Worm (Caenorhabditis elegans): ENCODE data around the gene cwp-5.
A peak's percentile ranks its signal among the peaks of the same experiment; 100 is the strongest.

ce11 chrX:13141440-13141839, 48.3 kb downstream of the cwp-5 start, which contains the start of gene F09A5.3:
- TF ChIP-seq lin-39 (tag; optimal IDR thresholded peaks at IDR 0.05) (no peak), ztf-11 (tag; optimal IDR thresholded peaks at IDR 0.05) (no peak), lin-15B (tag; optimal IDR thresholded peaks at IDR 0.05) (no peak), ceh-82 (tag; optimal IDR thresholded peaks at IDR 0.05) (no peak), ZK546.5 (tag; optimal IDR thresholded peaks at IDR 0.05) (no peak), egl-27 (tag; optimal IDR thresholded peaks at IDR 0.05) (no peak), aly-2 (tag; optimal IDR thresholded peaks at IDR 0.05) (no peak), elt-3 (tag; optimal IDR thresholded peaks at IDR 0.05) (peak in 1 of 3 experiments; percentile 19), ztf-4 (tag; optimal IDR thresholded peaks at IDR 0.05) (no peak), daf-12 (tag; optimal IDR thresholded peaks at IDR 0.05) (no peak)
